Fruit fly (Drosophila melanogaster) whole organism, embryonic: ENCODE results near the gene CG4382.

Experiments used
- Atf-2 ChIP-seq: fragments of 200-800 bp; sonication (Bioruptor generic); optimal IDR thresholded peaks from 2 replicates; lab custom pipeline; 2016; ENCODE audit warnings: missing biosample characterization, missing genetic modification characterization
- CG10147 ChIP-seq: fragments of 200-800 bp; sonication (Bioruptor generic); optimal IDR thresholded peaks from 2 replicates; lab custom pipeline; 2019; ENCODE audit warnings: missing biosample characterization, mild to moderate bottlenecking, missing genetic modification characterization, moderate library complexity
- CG1024 ChIP-seq: fragments of 200-800 bp; sonication (Bioruptor generic); IDR thresholded peaks from 2 replicates; pipeline ENCODE4 v1.3.6; 2022; ENCODE audit warnings: missing biosample characterization, missing genetic modification characterization
- CG10274 ChIP-seq: fragments of 200-800 bp; sonication (Bioruptor generic); optimal IDR thresholded peaks from 3 replicates; lab custom pipeline; 2017; ENCODE audit warnings: missing biosample characterization, mild to moderate bottlenecking, missing genetic modification characterization
- CG10366 ChIP-seq: fragments of 200-800 bp; sonication (Bioruptor generic); IDR thresholded peaks from 2 replicates; pipeline ENCODE4 v1.3.6; 2022; ENCODE audit warnings: missing biosample characterization, missing genetic modification characterization
- CG12769 ChIP-seq: fragments of 200-800 bp; sonication (Bioruptor generic); optimal IDR thresholded peaks from 2 replicates; lab custom pipeline; 2019; ENCODE audit warnings: missing biosample characterization, mild to moderate bottlenecking, missing genetic modification characterization, moderate library complexity
- CG13287 ChIP-seq: fragments of 200-800 bp; sonication (Bioruptor generic); IDR thresholded peaks from 2 replicates; pipeline ENCODE4 v1.3.6; 2022; ENCODE audit warnings: missing biosample characterization, missing genetic modification characterization; ENCODE audit not compliant: partially characterized antibody
- CG1529 ChIP-seq: fragments of 200-800 bp; sonication (Bioruptor generic); optimal IDR thresholded peaks from 3 replicates; lab custom pipeline; 2018; ENCODE audit warnings: missing biosample characterization, missing genetic modification characterization
- CG15696 ChIP-seq: fragments of 200-800 bp; sonication (Bioruptor generic); optimal IDR thresholded peaks from 2 replicates; lab custom pipeline; 2019; ENCODE audit warnings: missing biosample characterization, mild to moderate bottlenecking, missing genetic modification characterization, moderate library complexity
- CG1792 ChIP-seq: fragments of 200-800 bp; sonication (Bioruptor generic); optimal IDR thresholded peaks from 2 replicates; lab custom pipeline; 2016; ENCODE audit warnings: missing biosample characterization, missing genetic modification characterization
- CG2678 ChIP-seq: fragments of 200-800 bp; sonication (Bioruptor generic); optimal IDR thresholded peaks from 3 replicates; lab custom pipeline; 2019; ENCODE audit warnings: missing biosample characterization, mild to moderate bottlenecking, missing genetic modification characterization, moderate library complexity
- CG2875 ChIP-seq: fragments of 200-800 bp; sonication (Bioruptor generic); optimal IDR thresholded peaks from 2 replicates; lab custom pipeline; 2017; ENCODE audit warnings: missing biosample characterization, mild to moderate bottlenecking, missing genetic modification characterization, missing genetic modification reagents
- CG30020 ChIP-seq: fragments of 200-800 bp; optimal IDR thresholded peaks from 2 replicates; lab custom pipeline; 2019; ENCODE audit warnings: missing biosample characterization, mild to moderate bottlenecking, missing genetic modification characterization, moderate library complexity
- CG3726 ChIP-seq: fragments of 200-800 bp; sonication (Bioruptor generic); IDR thresholded peaks from 3 replicates; pipeline ENCODE4, ENCODE4 v1.3.6; 2022; ENCODE audit warnings: missing biosample characterization, missing genetic modification characterization
- CG4730 ChIP-seq: fragments of 200-800 bp; sonication (Bioruptor generic); IDR thresholded peaks from 2 replicates; pipeline ENCODE4 v1.3.6; 2022; ENCODE audit warnings: missing biosample characterization, missing genetic modification characterization
- CG8089 ChIP-seq: fragments of 200-800 bp; sonication (Bioruptor generic); optimal IDR thresholded peaks from 3 replicates; lab custom pipeline; 2016; ENCODE audit warnings: missing biosample characterization, missing genetic modification characterization
- CG8478 ChIP-seq: fragments of >200 bp; optimal IDR thresholded peaks from 2 replicates; lab custom pipeline; 2018
- CG9215 ChIP-seq: fragments of 200-800 bp; sonication (Bioruptor generic); IDR thresholded peaks from 2 replicates; pipeline ENCODE4 v1.3.6; 2022; ENCODE audit warnings: missing biosample characterization, missing genetic modification characterization
- CG9932 ChIP-seq: fragments of 200-800 bp; sonication (Bioruptor generic); IDR thresholded peaks from 2 replicates; pipeline ENCODE4 v1.3.6; 2022; ENCODE audit warnings: missing biosample characterization, missing genetic modification characterization
- CoRest ChIP-seq: fragments of 200-800 bp; sonication (Bioruptor generic); optimal IDR thresholded peaks from 3 replicates; lab custom pipeline; 2018; ENCODE audit warnings: missing biosample characterization, mild to moderate bottlenecking, missing genetic modification characterization, moderate library complexity
- D19B ChIP-seq: fragments of 200-800 bp; sonication (Bioruptor generic); optimal IDR thresholded peaks from 2 replicates; lab custom pipeline; 2017; ENCODE audit warnings: missing biosample characterization, mild to moderate bottlenecking, missing genetic modification characterization
- Drgx ChIP-seq: fragments of 200-800 bp; sonication (Bioruptor generic); IDR thresholded peaks from 2 replicates; pipeline ENCODE4 v1.3.6; 2022; ENCODE audit warnings: missing biosample characterization, missing genetic modification characterization
- Fer2 ChIP-seq: fragments of 200-800 bp; sonication (Bioruptor generic); optimal IDR thresholded peaks from 2 replicates; lab custom pipeline; 2018; ENCODE audit warnings: missing biosample characterization, mild to moderate bottlenecking, missing genetic modification characterization, moderate library complexity
- GATAe ChIP-seq: fragments of 200-800 bp; sonication (Bioruptor generic); conservative IDR thresholded peaks from 2 replicates; pipeline ENCODE4 v1.3.6; 2022; ENCODE audit warnings: missing biosample characterization, missing genetic modification characterization
- HLH3B ChIP-seq: fragments of 200-800 bp; sonication (Bioruptor generic); IDR thresholded peaks from 2 replicates; pipeline ENCODE4 v1.3.6; 2022; ENCODE audit warnings: missing biosample characterization, missing genetic modification characterization
- Hr78 ChIP-seq, 2 experiments: fragments of 200-800 bp in 1 of 2; fragments of >200 bp in 1 of 2; sonication (Bioruptor generic) in 1 of 2; optimal IDR thresholded peaks; 2 replicates each; lab custom pipeline; 2017 to 2019; ENCODE audit warnings: missing biosample characterization in 2 of 2, missing genetic modification characterization in 2 of 2, mild to moderate bottlenecking in 1 of 2, moderate library complexity in 1 of 2
- Jarid2 ChIP-seq: fragments of 200-800 bp; sonication (Bioruptor generic); optimal IDR thresholded peaks from 3 replicates; lab custom pipeline; 2017; ENCODE audit warnings: mild to moderate bottlenecking, missing biosample characterization, missing genetic modification reagents, missing genetic modification characterization
- Myb ChIP-seq: fragments of 200-800 bp; sonication (Bioruptor generic); optimal IDR thresholded peaks from 2 replicates; lab custom pipeline; 2016; ENCODE audit warnings: missing biosample characterization, missing genetic modification characterization
- NK7.1 ChIP-seq: fragments of 200-800 bp; sonication (Bioruptor generic); optimal IDR thresholded peaks from 3 replicates; lab custom pipeline; 2016; ENCODE audit warnings: missing biosample characterization, missing genetic modification characterization
- Nf-YA ChIP-seq: fragments of 200-800 bp; sonication (Bioruptor generic); IDR thresholded peaks from 2 replicates; pipeline ENCODE4 v1.3.6; 2022; ENCODE audit warnings: missing biosample characterization, missing genetic modification characterization
- Nf-YC ChIP-seq: fragments of 200-800 bp; optimal IDR thresholded peaks from 3 replicates; lab custom pipeline; 2019; ENCODE audit warnings: missing biosample characterization, mild to moderate bottlenecking, missing genetic modification characterization, moderate library complexity
- Oli ChIP-seq: fragments of 200-800 bp; sonication (Bioruptor generic); optimal IDR thresholded peaks from 2 replicates; lab custom pipeline; 2018; ENCODE audit warnings: missing biosample characterization, mild to moderate bottlenecking, missing genetic modification characterization, moderate library complexity
- Six4 ChIP-seq: fragments of 200-800 bp; sonication (Bioruptor generic); optimal IDR thresholded peaks from 2 replicates; lab custom pipeline; 2016; ENCODE audit warnings: missing biosample characterization, missing genetic modification characterization
- Taf1 ChIP-seq: fragments of 200-800 bp; sonication (Bioruptor generic); IDR thresholded peaks from 2 replicates; pipeline ENCODE4 v1.3.6; 2022; ENCODE audit warnings: missing biosample characterization, missing genetic modification characterization
- YL-1 ChIP-seq: fragments of 200-800 bp; sonication (Bioruptor generic); optimal IDR thresholded peaks from 3 replicates; lab custom pipeline; 2017; ENCODE audit warnings: missing biosample characterization, mild to moderate bottlenecking, missing genetic modification characterization
- ab ChIP-seq: fragments of 200-800 bp; sonication (Bioruptor generic); optimal IDR thresholded peaks from 2 replicates; lab custom pipeline; 2016; ENCODE audit warnings: missing biosample characterization, missing genetic modification characterization
- aop ChIP-seq: fragments of 200-800 bp; sonication (Bioruptor generic); IDR thresholded peaks from 2 replicates; pipeline ENCODE4 v1.3.6; 2022; ENCODE audit warnings: missing biosample characterization, missing genetic modification characterization
- corto ChIP-seq: fragments of 200-800 bp; sonication (Bioruptor generic); optimal IDR thresholded peaks from 2 replicates; lab custom pipeline; 2016; ENCODE audit warnings: missing biosample characterization, mild to moderate bottlenecking, missing genetic modification characterization, moderate library complexity
- dimm ChIP-seq: fragments of 200-800 bp; sonication (Bioruptor generic); IDR thresholded peaks from 2 replicates; pipeline ENCODE4 v1.3.6; 2022; ENCODE audit warnings: missing biosample characterization, missing genetic modification characterization
- dmrt11E ChIP-seq: fragments of 200-800 bp; sonication (Bioruptor generic); optimal IDR thresholded peaks from 3 replicates; lab custom pipeline; 2018; ENCODE audit warnings: missing biosample characterization, mild to moderate bottlenecking, missing genetic modification characterization, moderate library complexity
- insv ChIP-seq, 2 experiments: fragments of 200-800 bp; sonication (Bioruptor generic); optimal IDR thresholded peaks; 3 replicates each; lab custom pipeline; 2016 to 2018; ENCODE audit warnings: missing biosample characterization in 2 of 2, missing genetic modification characterization in 2 of 2
- kay ChIP-seq: fragments of 200-800 bp; sonication (Bioruptor generic); optimal IDR thresholded peaks from 2 replicates; lab custom pipeline; 2016; ENCODE audit warnings: missing biosample characterization, missing genetic modification characterization
- kni ChIP-seq: fragments of 200-800 bp; sonication (Bioruptor generic); optimal IDR thresholded peaks from 3 replicates; lab custom pipeline; 2017; ENCODE audit warnings: mild to moderate bottlenecking, missing biosample characterization, missing genetic modification reagents, missing genetic modification characterization
- mirr ChIP-seq: fragments of 200-800 bp; sonication (Bioruptor generic); optimal IDR thresholded peaks from 3 replicates; lab custom pipeline; 2018; ENCODE audit warnings: missing biosample characterization, mild to moderate bottlenecking, missing genetic modification characterization
- org-1 ChIP-seq: fragments of 200-800 bp; sonication (Bioruptor generic); optimal IDR thresholded peaks from 2 replicates; lab custom pipeline; 2017; ENCODE audit warnings: missing biosample characterization, missing genetic modification characterization
- sc ChIP-seq, 3 experiments: fragments of >200 bp in 2 of 3; fragments of 200-800 bp in 1 of 3; sonication (Bioruptor generic) in 1 of 3; optimal IDR thresholded peaks; 2 replicates in 2 of 3; 3 replicates in 1 of 3; lab custom pipeline; 2017; ENCODE audit warnings: mild to moderate bottlenecking in 1 of 3, missing biosample characterization in 1 of 3, missing genetic modification characterization in 1 of 3, missing genetic modification reagents in 1 of 3
- sim ChIP-seq: fragments of 200-800 bp; sonication (Bioruptor generic); IDR thresholded peaks from 2 replicates; pipeline ENCODE4 v1.3.6; 2022; ENCODE audit warnings: missing biosample characterization, missing genetic modification characterization
- slbo ChIP-seq: fragments of 200-800 bp; sonication (Bioruptor generic); IDR thresholded peaks from 2 replicates; pipeline ENCODE4 v1.3.6; 2022; ENCODE audit warnings: missing biosample characterization, missing genetic modification characterization
- slp2 ChIP-seq: fragments of 200-800 bp; sonication (Bioruptor generic); optimal IDR thresholded peaks from 2 replicates; lab custom pipeline; 2016; ENCODE audit warnings: missing biosample characterization, missing genetic modification characterization
- sna ChIP-seq: fragments of 200-800 bp; sonication (Bioruptor generic); IDR thresholded peaks from 2 replicates; pipeline ENCODE4 v1.3.6; 2022; ENCODE audit warnings: missing biosample characterization, missing genetic modification characterization; ENCODE audit not compliant: partially characterized antibody
- ttk ChIP-seq: fragments of 200-800 bp; sonication (Bioruptor generic); IDR thresholded peaks from 2 replicates; pipeline ENCODE4 v2.1.2; 2022; ENCODE audit warnings: missing biosample characterization, missing genetic modification characterization

CG4382 gene

DNA sequence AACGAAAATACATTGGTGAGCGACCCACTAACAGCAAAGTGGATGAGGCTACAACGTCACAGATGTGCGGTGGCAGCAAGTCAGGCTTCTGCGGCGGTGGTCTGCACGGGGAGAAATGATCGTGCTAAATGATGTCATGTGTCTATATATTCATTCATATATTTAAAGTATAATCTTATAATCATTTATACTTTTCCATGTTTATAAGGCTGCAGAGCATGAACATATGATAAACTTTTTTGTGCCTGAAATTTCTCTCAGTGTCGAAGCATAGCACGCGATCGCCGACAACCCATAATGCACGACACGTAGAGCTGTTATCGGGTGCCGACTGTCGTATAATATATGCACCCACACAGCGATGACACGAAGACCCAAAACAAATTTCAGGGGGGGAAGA lies 2.3 kb downstream of the CG4382 start (continued):
- TF ChIP-seq dmrt11E, result peak; percentile 92
- no peak for TF ChIP-seq mirr (GFP tag; lab: Kevin White, UChicago)
- no peak for TF ChIP-seq Taf1
- peak; percentile 51; the same call in 1 of the 2 replicates for TF ChIP-seq CG1024 (GFP tag; lab: Robert Waterston, UW)
- TF ChIP-seq CG10366 (GFP tag; lab: Robert Waterston, UW), result peak; percentile 68
- TF ChIP-seq Jarid2 (GFP tag; lab: Kevin White, UChicago), result peak; percentile 14
- TF ChIP-seq YL-1 (GFP tag; lab: Kevin White, UChicago), result no peak
- TF ChIP-seq insv (GFP tag; optimal IDR thresholded peaks at IDR 0.05; lab: Kevin White, UChicago), result no peak
- TF ChIP-seq Oli, result peak; percentile 67
- TF ChIP-seq sim, result peak; percentile 71
- TF ChIP-seq kay, result no peak
- no peak for TF ChIP-seq Nf-YC (tag; lab: Kevin White, UChicago)
- peak; percentile 62 for TF ChIP-seq org-1
- no peak for TF ChIP-seq CG13287 (GFP tag; lab: Robert Waterston, UW)
- no peak for TF ChIP-seq CG30020 (tag; lab: Kevin White, UChicago)
- peak; percentile 38; the same call in 1 of the 2 replicates for TF ChIP-seq CG9215 (GFP tag; lab: Robert Waterston, UW)
- no peak for TF ChIP-seq CG9932 (GFP tag; lab: Robert Waterston, UW)
- peak; percentile 75 for TF ChIP-seq HLH3B (GFP tag; lab: Robert Waterston, UW)
- TF ChIP-seq CG10274 (GFP tag; lab: Kevin White, UChicago), result no peak
- peak; percentile 44; the same call in 1 of the 2 replicates for TF ChIP-seq dimm (GFP tag; lab: Robert Waterston, UW)
- peak; percentile 86 for TF ChIP-seq CG15696 (tag; lab: Kevin White, UChicago)
- TF ChIP-seq CG2875 (GFP tag; lab: Kevin White, UChicago), result peak; percentile 57
- TF ChIP-seq CG8478, result no peak
- no peak for TF ChIP-seq GATAe (GFP tag; lab: Robert Waterston, UW)
- peak; percentile 51; the same call in 1 of the 2 replicates for TF ChIP-seq CG4730
- 0 out of 3 replicates have a peak, but pooled peaks have one; percentile 57 for TF ChIP-seq CG3726 (GFP tag; lab: Robert Waterston, UW)
- TF ChIP-seq Nf-YA (GFP tag; lab: Robert Waterston, UW), result peak; percentile 35; the same call in 1 of the 2 replicates
- TF ChIP-seq D19B (GFP tag; lab: Kevin White, UChicago), result no peak
- TF ChIP-seq CoRest (tag; lab: Kevin White, UChicago), result peak; percentile 63
- TF ChIP-seq CG8089 (GFP tag; lab: Kevin White, UChicago), result no peak
- TF ChIP-seq CG12769 (tag; lab: Kevin White, UChicago), result no peak
- TF ChIP-seq ab (GFP tag; lab: Kevin White, UChicago), result no peak
- TF ChIP-seq ttk (GFP tag; lab: Robert Waterston, UW), result peak; percentile 76
- TF ChIP-seq Hr78 (GFP tag; optimal IDR thresholded peaks at IDR 0.05; lab: Kevin White, UChicago), result peak in 1 of 2 experiments; percentile 15
- no peak for TF ChIP-seq Atf-2 (GFP tag; lab: Kevin White, UChicago)
- TF ChIP-seq sna, result no peak
- no peak for TF ChIP-seq NK7.1 (GFP tag; lab: Kevin White, UChicago)
- no peak for TF ChIP-seq slp2 (GFP tag; lab: Kevin White, UChicago)
- no peak for TF ChIP-seq kni (GFP tag; lab: Kevin White, UChicago)
- no peak for TF ChIP-seq Myb (GFP tag; lab: Kevin White, UChicago)
- TF ChIP-seq CG1792 (GFP tag; lab: Kevin White, UChicago), result no peak
- no peak for TF ChIP-seq CG10147 (GFP tag; lab: Kevin White, UChicago)
- TF ChIP-seq aop (GFP tag; lab: Robert Waterston, UW), result no peak
- no peak for TF ChIP-seq sc (optimal IDR thresholded peaks at IDR 0.05; lab: Kevin White, UChicago)
- TF ChIP-seq sc (GFP tag; optimal IDR thresholded peaks at IDR 0.05; lab: Kevin White, UChicago), result peak; percentile 53
- no peak for TF ChIP-seq Fer2
- peak; percentile 39 for TF ChIP-seq Six4 (GFP tag; lab: Kevin White, UChicago)
- TF ChIP-seq Drgx (GFP tag; lab: Robert Waterston, UW), result no peak; the same call in none of the 2 replicates
- TF ChIP-seq CG1529 (GFP tag; lab: Kevin White, UChicago), result peak; percentile 51
- TF ChIP-seq corto (GFP tag; lab: Kevin White, UChicago), result no peak
- TF ChIP-seq CG2678 (tag; lab: Kevin White, UChicago), result no peak
- TF ChIP-seq slbo (GFP tag; lab: Robert Waterston, UW), result peak; percentile 44; the same call in 1 of the 2 replicates
